Worm (Caenorhabditis elegans): ENCODE data around the gene F49F1.2.

DNA sequence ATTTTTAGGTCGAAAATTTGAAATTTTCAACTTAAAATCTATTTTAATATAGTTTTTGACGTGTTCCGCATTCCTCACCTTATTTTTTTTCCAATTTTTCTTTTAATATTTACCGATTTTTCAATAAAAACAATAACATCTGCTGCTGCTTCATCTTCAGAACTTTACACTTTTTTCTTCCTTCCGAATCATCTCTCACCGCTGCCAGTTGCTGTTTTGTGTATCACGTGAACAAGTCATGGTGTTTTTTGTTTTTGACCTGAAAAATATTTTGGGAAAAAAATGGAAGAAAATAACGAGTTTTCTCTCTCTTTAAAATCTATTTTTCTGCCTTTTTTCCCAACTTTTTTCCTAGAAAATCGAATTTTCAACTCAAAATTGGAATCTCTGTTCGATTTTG is 16.0 kb upstream of the F49F1.2 start:
- TF ChIP-seq ceh-28 (tag; optimal IDR thresholded peaks at IDR 0.05) = no peak
- TF ChIP-seq fos-1 (tag; optimal IDR thresholded peaks at IDR 0.05) = no peak
- TF ChIP-seq lin-15B (tag; optimal IDR thresholded peaks at IDR 0.05) = no peak
- TF ChIP-seq nhr-25 (tag; optimal IDR thresholded peaks at IDR 0.05) = no peak
- no peak for TF ChIP-seq ceh-82 (tag; optimal IDR thresholded peaks at IDR 0.05)
- TF ChIP-seq nhr-11 (tag; optimal IDR thresholded peaks at IDR 0.05) = no peak
- TF ChIP-seq ama-1 (optimal IDR thresholded peaks at IDR 0.05) = no peak
- TF ChIP-seq nhr-237 (tag; optimal IDR thresholded peaks at IDR 0.05) = no peak
- no peak for TF ChIP-seq snpc-4 (tag; optimal IDR thresholded peaks at IDR 0.05)
- TF ChIP-seq ceh-9 (tag; optimal IDR thresholded peaks at IDR 0.05) = no peak
